Worm (Caenorhabditis elegans): ENCODE data around the gene F56A8.3.

Gene F56A8.3

ce11 chrIII:13213111-13213510, 43.6 kb upstream of the F56A8.3 start:
- TF ChIP-seq pag-3 (tag; optimal IDR thresholded peaks at IDR 0.05; ENCODE audit: borderline replicate concordance, insufficient read depth) (no peak), ceh-82 (tag; optimal IDR thresholded peaks at IDR 0.05) (no peak), pqm-1 (tag; optimal IDR thresholded peaks at IDR 0.05) (no peak)

- TF ChIP-seq sox-4 (tag; optimal IDR thresholded peaks at IDR 0.05) (no peak), efl-1 (optimal IDR thresholded peaks at IDR 0.05) (peak in 1 of 2 experiments; percentile 8), efl-1 (GFP tag; optimal IDR thresholded peaks at IDR 0.05 in 1 of 2) (no peak), blmp-1 (tag; optimal IDR thresholded peaks at IDR 0.05) (peak; percentile 99), lin-39 (tag; optimal IDR thresholded peaks at IDR 0.05) (no peak), skn-1 (tag; optimal IDR thresholded peaks at IDR 0.05) (peak; percentile 17), lsy-2 (tag; optimal IDR thresholded peaks at IDR 0.05) (peak in 1 of 2 experiments; percentile 27), fkh-10 (GFP tag; optimal IDR thresholded peaks at IDR 0.05) (no peak), ceh-82 (tag; optimal IDR thresholded peaks at IDR 0.05) (peak in 1 of 3 experiments; percentile 14), nhr-47 (tag; optimal IDR thresholded peaks at IDR 0.05) (no peak)
These were observed 41.0 kb upstream of the F56A8.3 start for ce11 chrIII:13215682-13216081.

- TF ChIP-seq nhr-90 (tag; optimal IDR thresholded peaks at IDR 0.05; ENCODE audit: poor library complexity) (no peak), blmp-1 (tag; optimal IDR thresholded peaks at IDR 0.05) (peak; percentile 96), egl-27 (tag; optimal IDR thresholded peaks at IDR 0.05) (no peak), lin-14 (GFP tag; optimal IDR thresholded peaks at IDR 0.05) (no peak), nhr-47 (tag; optimal IDR thresholded peaks at IDR 0.05) (peak; percentile 21), fkh-8 (tag; optimal IDR thresholded peaks at IDR 0.05) (peak; percentile 28), dsc-1 (tag; optimal IDR thresholded peaks at IDR 0.05) (peak; percentile 90), egl-13 (tag; optimal IDR thresholded peaks at IDR 0.05) (peak; percentile 21)
These were observed 40.1 kb upstream of the F56A8.3 start for ce11 chrIII:13216488-13217016.

ce11 chrIII:13222772-13223171, 33.9 kb upstream of the F56A8.3 start, which contains the start of gene Y43F4A.1:
TSS of gene Y43F4A.1 (plus strand) at chrIII:13223072.
- no peak for TF ChIP-seq sptf-1 (tag; optimal IDR thresholded peaks at IDR 0.05)
- TF ChIP-seq blmp-1 (tag; optimal IDR thresholded peaks at IDR 0.05) = peak; percentile 64

- TF ChIP-seq fkh-8 (tag; optimal IDR thresholded peaks at IDR 0.05) (no peak), snu-23 (GFP tag; optimal IDR thresholded peaks at IDR 0.05) (peak; percentile 48), nhr-20 (tag; optimal IDR thresholded peaks at IDR 0.05) (peak; percentile 27), pax-3 (tag; optimal IDR thresholded peaks at IDR 0.05) (no peak), nhr-76 (tag; optimal IDR thresholded peaks at IDR 0.05) (no peak), mdl-1 (tag; optimal IDR thresholded peaks at IDR 0.05) (peak in 1 of 2 experiments; percentile 48), isw-1 (GFP tag; IDR thresholded peaks at IDR 0.05) (no peak), efl-1 (optimal IDR thresholded peaks at IDR 0.05) (peak in 1 of 2 experiments; percentile 15), efl-1 (GFP tag; optimal IDR thresholded peaks at IDR 0.05 in 1 of 2) (peak in 1 of 2 experiments; percentile 91), hlh-4 (tag; optimal IDR thresholded peaks at IDR 0.05) (no peak), mep-1 (tag; optimal IDR thresholded peaks at IDR 0.05) (peak; percentile 17), nhr-47 (tag; optimal IDR thresholded peaks at IDR 0.05) (peak; percentile 10), snpc-4 (tag; optimal IDR thresholded peaks at IDR 0.05) (no peak), rnt-1 (tag; optimal IDR thresholded peaks at IDR 0.05) (no peak), nhr-71 (tag; optimal IDR thresholded peaks at IDR 0.05) (peak; percentile 20), nhr-90 (tag; optimal IDR thresholded peaks at IDR 0.05; ENCODE audit: poor library complexity) (peak; percentile 35), lin-35 (GFP tag; optimal IDR thresholded peaks at IDR 0.05) (peak in 1 of 2 experiments; percentile 57), ztf-4 (tag; optimal IDR thresholded peaks at IDR 0.05) (no peak), aha-1 (tag; optimal IDR thresholded peaks at IDR 0.05) (no peak), xbp-1 (tag; optimal IDR thresholded peaks at IDR 0.05) (no peak), aly-2 (tag; optimal IDR thresholded peaks at IDR 0.05) (no peak), nhr-19 (GFP tag; conservative IDR thresholded peaks at IDR 0.05) (0 out of 2 replicates have a peak, but pooled peaks have one; percentile 4), lsy-2 (tag; optimal IDR thresholded peaks at IDR 0.05) (peak in 1 of 2 experiments; percentile 51), sup-37 (GFP tag; optimal IDR thresholded peaks at IDR 0.05) (no peak)
These were observed 32.3 kb upstream of the F56A8.3 start for ce11 chrIII:13224395-13224794.
